Worm (Caenorhabditis elegans) whole organism, L1 larva: ENCODE measurements around the gene fbxa-30.

ENCODE experiments used
- C04F5.9 ChIP-seq: sonication (generic microtip); optimal IDR thresholded peaks from 2 replicates; lab custom pipeline; 2016; ENCODE audit warnings: missing genetic modification characterization, missing compliant biosample characterization
- C16A3.4 ChIP-seq: fragments of 150-350 bp; optimal IDR thresholded peaks from 2 replicates; lab custom pipeline; 2014; ENCODE audit warnings: missing biosample characterization, missing genetic modification characterization
- C34B4.2 ChIP-seq: sonication (generic microtip); optimal IDR thresholded peaks from 2 replicates; lab custom pipeline; 2017; ENCODE audit warnings: mild to moderate bottlenecking, missing genetic modification characterization, missing compliant biosample characterization
- F16B12.6 ChIP-seq: fragments of 150-350 bp; optimal IDR thresholded peaks from 2 replicates; lab custom pipeline; 2014; ENCODE audit warnings: missing biosample characterization, missing genetic modification characterization
- ama-1 ChIP-seq: fragments of 150-350 bp; optimal IDR thresholded peaks from 2 replicates; lab custom pipeline; 2014
- ceh-63 ChIP-seq: fragments of 200-800 bp; sonication (Bioruptor generic); optimal IDR thresholded peaks from 2 replicates; lab custom pipeline; 2018; ENCODE audit warnings: mild to moderate bottlenecking, missing genetic modification characterization, missing compliant biosample characterization
- ceh-90 ChIP-seq: sonication (generic microtip); optimal IDR thresholded peaks from 2 replicates; lab custom pipeline; 2016; ENCODE audit warnings: missing genetic modification characterization, missing compliant biosample characterization
- dpl-1 ChIP-seq, 3 experiments: fragments of 150-350 bp in 2 of 3; sonication (generic microtip) in 1 of 3; optimal IDR thresholded peaks; 2 replicates each; lab custom pipeline; 2014 to 2017; ENCODE audit warnings: missing biosample characterization in 3 of 3, missing genetic modification characterization in 3 of 3, missing genetic modification reagents in 3 of 3
- dsc-1 ChIP-seq: sonication (generic microtip); optimal IDR thresholded peaks from 2 replicates; lab custom pipeline; 2016; ENCODE audit warnings: mild to moderate bottlenecking, missing genetic modification characterization, missing compliant biosample characterization
- efl-1 ChIP-seq, 4 experiments: fragments of 150-350 bp; optimal IDR thresholded peaks in 3 of 4; peaks in 1 of 4; 1 replicate in 1 of 4; 2 replicates in 3 of 4; lab custom pipeline; 2014; ENCODE audit warnings: missing biosample characterization in 2 of 4, missing genetic modification characterization in 2 of 4, missing genetic modification reagents in 2 of 4
- egl-27 ChIP-seq, 2 experiments: fragments of 150-350 bp in 1 of 2; sonication (generic microtip); optimal IDR thresholded peaks; 3 replicates each; lab custom pipeline; 2017 to 2018; ENCODE audit warnings: missing biosample characterization in 2 of 2, missing genetic modification characterization in 2 of 2, missing genetic modification reagents in 2 of 2
- elt-2 ChIP-seq: sonication (generic microtip); optimal IDR thresholded peaks from 2 replicates; lab custom pipeline; 2016; ENCODE audit warnings: missing genetic modification characterization, mild to moderate bottlenecking, inconsistent platforms, missing compliant biosample characterization, missing genetic modification reagents
- elt-3 ChIP-seq, 6 experiments: fragments of 150-350 bp in 1 of 6; sonication (generic microtip); optimal IDR thresholded peaks; 2 replicates each; lab custom pipeline; 2017 to 2018; ENCODE audit warnings: missing biosample characterization in 6 of 6, missing genetic modification characterization in 6 of 6, inconsistent platforms in 1 of 6
- ets-5 ChIP-seq: fragments of 200-800 bp; sonication (Bioruptor generic); IDR thresholded peaks from 2 replicates; pipeline ENCODE4 v1.3.6; 2022; ENCODE audit warnings: missing genetic modification characterization, missing compliant biosample characterization
- fkh-10 ChIP-seq: sonication (generic microtip); optimal IDR thresholded peaks from 2 replicates; lab custom pipeline; 2017; ENCODE audit warnings: missing biosample characterization, missing genetic modification reagents, missing genetic modification characterization
- hpl-2 ChIP-seq: fragments of 150-350 bp; optimal IDR thresholded peaks from 2 replicates; lab custom pipeline; 2014; ENCODE audit warnings: missing biosample characterization, missing genetic modification reagents, missing genetic modification characterization
- isw-1 ChIP-seq: fragments of 200-800 bp; sonication (Bioruptor generic); IDR thresholded peaks from 2 replicates; pipeline ENCODE4 v1.3.6; 2022; ENCODE audit warnings: missing genetic modification characterization, missing compliant biosample characterization
- jun-1 ChIP-seq: fragments of 150-350 bp; optimal IDR thresholded peaks from 2 replicates; lab custom pipeline; 2014; ENCODE audit warnings: missing biosample characterization, missing genetic modification reagents, missing genetic modification characterization
- lin-14 ChIP-seq: fragments of 200-800 bp; sonication (Bioruptor generic); optimal IDR thresholded peaks from 2 replicates; lab custom pipeline; 2018; ENCODE audit warnings: mild to moderate bottlenecking, missing genetic modification characterization, moderate library complexity, missing compliant biosample characterization
- lir-3 ChIP-seq: sonication (generic microtip); optimal IDR thresholded peaks from 2 replicates; lab custom pipeline; 2016; ENCODE audit warnings: mild to moderate bottlenecking, missing genetic modification characterization, moderate library complexity, missing compliant biosample characterization; ENCODE audit not compliant: poor library complexity
- mdl-1 ChIP-seq, 2 experiments: fragments of 150-350 bp; optimal IDR thresholded peaks; 2 replicates each; lab custom pipeline; 2014 to 2017; ENCODE audit warnings: missing biosample characterization in 2 of 2, missing genetic modification characterization in 2 of 2, inconsistent platforms in 1 of 2
- nhr-12 ChIP-seq: sonication (generic microtip); optimal IDR thresholded peaks from 2 replicates; lab custom pipeline; 2017; ENCODE audit warnings: missing biosample characterization, missing genetic modification characterization
- nhr-28 ChIP-seq: fragments of 150-350 bp; optimal IDR thresholded peaks from 2 replicates; lab custom pipeline; 2014; ENCODE audit warnings: missing biosample characterization, missing genetic modification characterization
- pax-3 ChIP-seq: fragments of 200-800 bp; sonication (Bioruptor generic); optimal IDR thresholded peaks from 2 replicates; lab custom pipeline; 2018; ENCODE audit warnings: mild to moderate bottlenecking, missing genetic modification characterization, moderate library complexity, missing compliant biosample characterization
- pqm-1 ChIP-seq: sonication (generic microtip); optimal IDR thresholded peaks from 3 replicates; lab custom pipeline; 2017; ENCODE audit warnings: missing biosample characterization, missing genetic modification characterization
- snpc-4 ChIP-seq: fragments of 150-350 bp; optimal IDR thresholded peaks from 2 replicates; lab custom pipeline; 2014; ENCODE audit warnings: missing biosample characterization, missing genetic modification characterization
- snu-23 ChIP-seq: sonication (generic microtip); optimal IDR thresholded peaks from 2 replicates; lab custom pipeline; 2016; ENCODE audit warnings: missing genetic modification characterization, missing compliant biosample characterization
- sptf-1 ChIP-seq: fragments of 150-350 bp; optimal IDR thresholded peaks from 2 replicates; lab custom pipeline; 2014; ENCODE audit warnings: missing biosample characterization, missing genetic modification characterization
- tlp-1 ChIP-seq: fragments of 150-350 bp; optimal IDR thresholded peaks from 2 replicates; lab custom pipeline; 2014; ENCODE audit warnings: missing biosample characterization, missing genetic modification characterization
- unc-62 ChIP-seq: fragments of 150-350 bp; optimal IDR thresholded peaks from 2 replicates; lab custom pipeline; 2014; ENCODE audit warnings: missing biosample characterization, missing genetic modification reagents, missing genetic modification characterization
- unc-98 ChIP-seq: fragments of 200-800 bp; sonication (Bioruptor generic); IDR thresholded peaks from 2 replicates; pipeline ENCODE4 v1.3.6; 2022; ENCODE audit warnings: missing genetic modification characterization, missing compliant biosample characterization

fbxa-30 gene

DNA sequence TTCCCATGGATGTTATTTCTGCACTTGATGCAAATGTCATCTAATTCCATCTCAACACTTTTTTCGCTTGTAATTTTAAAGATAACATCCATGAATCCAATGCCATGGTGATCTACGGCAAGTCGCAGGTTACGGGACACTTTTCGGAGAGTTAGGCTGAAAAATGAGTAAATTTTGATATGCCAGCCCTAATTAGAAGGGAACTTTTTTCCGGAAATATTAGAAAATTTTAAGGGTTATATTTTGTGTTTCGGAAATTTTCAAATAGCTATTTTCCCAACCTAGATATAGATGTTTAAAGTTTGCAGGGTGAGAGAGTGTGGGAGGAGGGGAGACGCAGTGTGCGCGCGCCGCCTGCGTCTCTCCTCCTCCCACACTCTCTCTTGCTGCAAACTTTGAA is 31.9 kb upstream of the fbxa-30 start:
- TF ChIP-seq efl-1 (optimal IDR thresholded peaks at IDR 0.05; lab: Kevin White, UChicago) (no peak), efl-1 (GFP tag; optimal IDR thresholded peaks at IDR 0.05 in 1 of 2; lab: Kevin White, UChicago) (peak in 1 of 2 experiments; percentile 51), lin-14 (GFP tag; lab: Kevin White, UChicago) (no peak)

DNA sequence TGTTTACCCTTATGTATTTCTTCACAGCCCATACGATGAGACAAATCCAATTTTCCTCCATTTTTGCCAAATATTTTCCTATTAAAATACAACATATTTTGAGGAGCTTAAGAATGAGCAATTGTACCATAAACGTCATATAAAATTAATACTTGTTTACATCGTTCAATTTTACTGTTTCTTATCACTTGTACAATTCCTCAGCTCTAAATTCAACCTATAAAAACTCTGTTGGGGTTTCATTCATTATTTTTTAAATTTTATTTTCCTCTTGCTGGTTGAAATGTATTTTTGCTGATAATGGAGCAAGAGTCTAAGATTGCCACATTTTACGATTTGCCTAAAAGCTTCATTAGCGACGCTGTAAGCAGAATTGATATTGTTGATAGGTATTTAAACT is 28.0 kb upstream of the fbxa-30 start, which contains the start of gene fbxa-75:
Gene fbxa-75, plus strand, starts transcription at position 301 of the 400 bp plus-strand sequence.
- no peak for TF ChIP-seq ceh-90 (tag; lab: Kevin White, UChicago)
- no peak for TF ChIP-seq pqm-1
- TF ChIP-seq snu-23 (GFP tag; lab: Kevin White, UChicago) = no peak
- TF ChIP-seq fkh-10 (GFP tag; lab: Kevin White, UChicago) = no peak
- TF ChIP-seq nhr-12 (tag; lab: Kevin White, UChicago) = no peak
- TF ChIP-seq C04F5.9 (tag; lab: Kevin White, UChicago) = no peak
- TF ChIP-seq unc-62 (GFP tag; lab: Kevin White, UChicago) = no peak
- TF ChIP-seq, all 84 proteins: peak for 0

DNA sequence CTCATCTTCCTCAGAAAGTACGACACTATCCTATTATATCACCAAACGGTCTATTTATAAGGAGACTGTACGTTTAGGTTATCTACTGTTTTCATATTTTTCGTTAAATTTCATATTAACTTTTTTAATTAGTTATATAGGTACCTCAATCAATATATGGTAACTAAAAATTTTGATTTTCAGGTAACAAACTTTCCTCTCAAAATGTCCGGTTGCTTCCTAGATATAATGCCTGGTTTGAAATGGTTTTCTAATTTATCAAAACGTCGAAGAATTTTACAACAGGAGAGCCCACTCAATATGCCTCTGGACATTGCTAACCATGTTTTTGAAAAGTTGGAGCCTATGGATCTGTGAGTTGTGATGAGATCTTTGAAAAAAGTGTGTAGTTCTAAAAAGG is 22.2 kb upstream of the fbxa-30 start, which contains the start of gene fbxa-28:
Gene fbxa-28, plus strand, starts transcription at position 301 of the 400 bp plus-strand sequence.
- no peak for TF ChIP-seq sptf-1 (tag; lab: Kevin White, UChicago)

DNA sequence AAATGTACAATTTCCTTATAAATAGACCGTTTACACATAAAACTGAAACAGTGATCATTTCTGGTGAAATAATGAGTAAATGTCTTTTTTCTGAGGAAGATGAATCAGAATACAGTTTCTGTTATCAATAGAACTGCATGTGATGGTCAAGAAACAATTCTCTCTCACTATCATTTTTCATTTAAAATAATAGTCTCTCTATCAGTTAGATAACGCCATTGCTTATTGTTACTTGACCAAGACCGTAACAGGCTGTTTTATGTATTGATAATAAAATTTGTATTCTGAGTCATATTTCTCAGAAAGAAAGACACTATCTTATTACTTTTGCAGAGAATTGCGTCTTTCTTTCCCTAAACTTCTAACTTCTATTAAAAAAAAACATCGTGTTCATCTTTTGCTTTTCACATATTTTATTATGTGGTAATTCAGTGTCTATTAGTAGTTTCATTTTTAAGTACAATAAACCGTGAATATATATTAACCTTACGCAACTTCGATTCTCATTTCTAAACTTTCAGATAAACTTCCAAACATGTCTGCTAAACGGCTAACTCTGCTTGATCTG is 19.8 kb upstream of the fbxa-30 start, which contains the start of gene fbxa-35:
Gene fbxa-35, plus strand, starts transcription at position 518 of the 568 bp plus-strand sequence.
- no peak for TF ChIP-seq efl-1 (optimal IDR thresholded peaks at IDR 0.05; lab: Kevin White, UChicago)
- peak in 1 of 2 experiments; percentile 19 for TF ChIP-seq efl-1 (GFP tag; optimal IDR thresholded peaks at IDR 0.05 in 1 of 2; lab: Kevin White, UChicago)
- TF ChIP-seq elt-3 (tag; optimal IDR thresholded peaks at IDR 0.05; lab: Kevin White, UChicago) = peak in 2 of 6 experiments; percentile 13
- peak; percentile 82 for TF ChIP-seq elt-2 (tag; lab: Kevin White, UChicago)
- no peak for TF ChIP-seq unc-62 (GFP tag; lab: Kevin White, UChicago)
- TF ChIP-seq, all 84 proteins: peak for 3

DNA sequence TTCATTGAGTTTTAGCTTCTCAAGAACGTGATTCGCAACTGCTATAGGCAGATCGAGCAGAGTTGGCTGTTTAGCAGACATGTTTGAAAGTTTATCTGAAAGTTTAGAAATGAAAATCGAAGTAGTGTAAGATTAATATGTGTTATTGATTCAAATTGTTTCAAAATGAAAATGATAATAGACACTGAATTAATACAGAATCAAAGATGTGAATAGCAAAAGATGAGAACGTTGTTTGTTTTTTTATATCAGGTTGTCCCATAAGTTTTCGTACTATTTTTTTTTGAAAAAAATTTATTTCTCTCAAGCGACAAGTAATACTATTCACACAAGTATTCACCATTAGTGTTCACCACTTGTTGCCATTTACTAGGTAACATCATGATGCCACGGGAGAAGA is 17.7 kb upstream of the fbxa-30 start, which contains the start of gene fbxa-36:
Gene fbxa-36, minus strand, starts transcription at position 101 of the 400 bp plus-strand sequence.
- TF ChIP-seq ceh-63 (no peak), nhr-12 (tag; lab: Kevin White, UChicago) (no peak), lir-3 (tag; lab: Kevin White, UChicago) (no peak), unc-98 (GFP tag; lab: Robert Waterston, UW) (no peak), snpc-4 (tag; lab: Kevin White, UChicago) (no peak), isw-1 (no peak), nhr-28 (tag; lab: Kevin White, UChicago) (no peak), pax-3 (tag; lab: Kevin White, UChicago) (no peak), ceh-90 (tag; lab: Kevin White, UChicago) (no peak), dpl-1 (GFP tag; optimal IDR thresholded peaks at IDR 0.05; lab: Kevin White, UChicago) (no peak), mdl-1 (tag; optimal IDR thresholded peaks at IDR 0.05; lab: Kevin White, UChicago) (no peak), C34B4.2 (tag; lab: Kevin White, UChicago) (no peak), ets-5 (no peak), C16A3.4 (no peak), ama-1 (no peak), hpl-2 (GFP tag; lab: Kevin White, UChicago) (no peak), dsc-1 (tag; lab: Kevin White, UChicago) (no peak), tlp-1 (tag; lab: Kevin White, UChicago) (no peak)

DNA sequence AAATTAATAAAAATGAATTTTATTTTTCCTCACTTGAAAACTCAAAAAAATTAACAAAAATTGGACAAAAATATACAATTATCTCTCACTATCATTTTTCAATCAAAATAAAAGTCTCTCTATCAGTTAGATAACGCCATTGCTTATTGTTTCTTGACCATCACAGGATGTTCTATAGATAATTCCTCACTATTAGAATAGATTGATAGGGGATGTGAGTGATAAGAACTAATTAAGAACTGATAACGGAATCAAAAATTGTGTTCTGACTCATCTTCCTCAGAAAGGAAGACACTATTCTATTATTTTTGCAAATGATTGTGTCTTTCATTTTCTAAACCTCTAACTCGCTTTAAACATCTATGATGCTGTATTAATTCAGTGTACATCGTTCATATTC is 13.7 kb upstream of the fbxa-30 start:
- TF ChIP-seq F16B12.6 (tag; lab: Kevin White, UChicago) (no peak), sptf-1 (tag; lab: Kevin White, UChicago) (no peak), elt-3 (tag; optimal IDR thresholded peaks at IDR 0.05; lab: Kevin White, UChicago) (no peak), pqm-1 (peak; percentile 35), jun-1 (tag; lab: Kevin White, UChicago) (peak; percentile 75), ets-5 (no peak), egl-27 (tag; optimal IDR thresholded peaks at IDR 0.05; lab: Kevin White, UChicago) (no peak), elt-2 (tag; lab: Kevin White, UChicago) (peak; percentile 87)
